Worm (Caenorhabditis elegans): ENCODE measurements around the gene ccm-2.

- TF ChIP-seq Y67H2A.10 (GFP tag; conservative IDR thresholded peaks at IDR 0.05) (no peak), Y79H2A.3 (GFP tag; conservative IDR thresholded peaks at IDR 0.05) (no peak), pbrm-1 (GFP tag; IDR thresholded peaks at IDR 0.05) (no peak), cebp-1 (GFP tag; IDR thresholded peaks at IDR 0.05) (no peak), cebp-1 (tag; optimal IDR thresholded peaks at IDR 0.05) (no peak), nhr-90 (tag; optimal IDR thresholded peaks at IDR 0.05) (no peak), ceh-27 (GFP tag; optimal IDR thresholded peaks at IDR 0.05) (no peak), ztf-6 (GFP tag; IDR thresholded peaks at IDR 0.05) (no peak), unc-62 (GFP tag; optimal IDR thresholded peaks at IDR 0.05) (no peak), ZK185.1 (tag; optimal IDR thresholded peaks at IDR 0.05; ENCODE audit: poor library complexity, severe bottlenecking) (no peak), tbp1 (GFP tag; optimal IDR thresholded peaks at IDR 0.05) (no peak), die-1 (tag; optimal IDR thresholded peaks at IDR 0.05) (no peak)
These were observed 60.6 kb downstream of the ccm-2 start for ce11 chrIV:1895024-1895423.

Data from whole organism, young adult.